Worm (Caenorhabditis elegans): ENCODE results near the gene tiar-1.

Gene tiar-1

ce11 chrII:5712126-5712525 lies 2.5 kb downstream of the tiar-1 start:
- TF ChIP-seq flt-1 (GFP tag; IDR thresholded peaks at IDR 0.05): no peak
- no peak for TF ChIP-seq ztf-29 (GFP tag; IDR thresholded peaks at IDR 0.05)
- TF ChIP-seq tab-1 (GFP tag; IDR thresholded peaks at IDR 0.05): no peak
- no peak for TF ChIP-seq cog-1 (tag; optimal IDR thresholded peaks at IDR 0.05)
- TF ChIP-seq ztf-23 (GFP tag; IDR thresholded peaks at IDR 0.05): no peak
- TF ChIP-seq T22C8.4 (GFP tag; IDR thresholded peaks at IDR 0.05): no peak
- no peak for TF ChIP-seq med-1 (GFP tag; optimal IDR thresholded peaks at IDR 0.05; ENCODE audit: insufficient read depth)
- TF ChIP-seq ref-1 (GFP tag; conservative IDR thresholded peaks at IDR 0.05): no peak

ce11 chrII:5710835-5711234 lies 3.8 kb downstream of the tiar-1 start:
- TF ChIP-seq tab-1 (GFP tag; IDR thresholded peaks at IDR 0.05): no peak

DNA sequence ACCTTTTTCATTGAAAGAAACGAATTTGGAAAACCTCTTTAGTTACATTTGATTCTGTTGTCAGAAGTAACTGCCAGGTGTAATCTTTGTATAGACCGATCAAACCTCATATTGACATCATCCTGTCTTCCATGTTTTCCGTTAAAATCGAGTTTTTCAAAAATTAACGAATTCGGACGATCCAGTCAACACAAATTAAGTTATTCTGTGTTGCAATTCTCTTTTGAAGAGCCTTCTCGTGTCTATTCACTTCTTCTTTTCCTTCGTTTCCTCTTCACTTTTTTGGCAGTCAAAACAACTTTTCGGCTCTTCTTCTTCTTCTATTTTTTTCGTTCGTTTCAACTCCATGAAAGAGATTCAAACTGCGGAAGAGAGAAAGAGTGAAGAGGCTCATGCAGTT lies 6.5 kb downstream of the tiar-1 start:
- TF ChIP-seq ztf-23 (GFP tag; IDR thresholded peaks at IDR 0.05): no peak
- TF ChIP-seq klf-2 (GFP tag; conservative IDR thresholded peaks at IDR 0.05): no peak
- TF ChIP-seq med-1 (GFP tag; optimal IDR thresholded peaks at IDR 0.05; ENCODE audit: insufficient read depth): no peak
- no peak for TF ChIP-seq ref-1 (GFP tag; conservative IDR thresholded peaks at IDR 0.05)
- no peak for TF ChIP-seq tab-1 (GFP tag; IDR thresholded peaks at IDR 0.05)
- TF ChIP-seq ztf-29 (GFP tag; IDR thresholded peaks at IDR 0.05): no peak
- no peak for TF ChIP-seq flt-1 (GFP tag; IDR thresholded peaks at IDR 0.05)
- TF ChIP-seq T22C8.4 (GFP tag; IDR thresholded peaks at IDR 0.05): no peak
- TF ChIP-seq cog-1 (tag; optimal IDR thresholded peaks at IDR 0.05): no peak

- TF ChIP-seq ztf-23 (GFP tag; IDR thresholded peaks at IDR 0.05): no peak
- TF ChIP-seq T22C8.4 (GFP tag; IDR thresholded peaks at IDR 0.05): no peak
- TF ChIP-seq med-1 (GFP tag; optimal IDR thresholded peaks at IDR 0.05; ENCODE audit: insufficient read depth): no peak
- no peak for TF ChIP-seq ref-1 (GFP tag; conservative IDR thresholded peaks at IDR 0.05)
- no peak for TF ChIP-seq flt-1 (GFP tag; IDR thresholded peaks at IDR 0.05)
- no peak for TF ChIP-seq ztf-29 (GFP tag; IDR thresholded peaks at IDR 0.05)
- TF ChIP-seq tab-1 (GFP tag; IDR thresholded peaks at IDR 0.05): no peak
- TF ChIP-seq cog-1 (tag; optimal IDR thresholded peaks at IDR 0.05): no peak
- no peak for TF ChIP-seq klf-2 (GFP tag; conservative IDR thresholded peaks at IDR 0.05)
Measured at ce11 chrII:5707532-5707931, 7.1 kb downstream of the tiar-1 start, which contains the start of gene osta-2. osta-2 (plus strand) TSS chrII:5707691.

- TF ChIP-seq cog-1 (tag; optimal IDR thresholded peaks at IDR 0.05): no peak
- no peak for TF ChIP-seq klf-2 (GFP tag; conservative IDR thresholded peaks at IDR 0.05)
- TF ChIP-seq med-1 (GFP tag; optimal IDR thresholded peaks at IDR 0.05; ENCODE audit: insufficient read depth): no peak
- no peak for TF ChIP-seq tab-1 (GFP tag; IDR thresholded peaks at IDR 0.05)
- no peak for TF ChIP-seq flt-1 (GFP tag; IDR thresholded peaks at IDR 0.05)
- no peak for TF ChIP-seq T22C8.4 (GFP tag; IDR thresholded peaks at IDR 0.05)
- TF ChIP-seq ztf-23 (GFP tag; IDR thresholded peaks at IDR 0.05): no peak
- no peak for TF ChIP-seq ztf-29 (GFP tag; IDR thresholded peaks at IDR 0.05)
- TF ChIP-seq ref-1 (GFP tag; conservative IDR thresholded peaks at IDR 0.05): no peak
Measured at ce11 chrII:5704479-5704878, 10.1 kb downstream of the tiar-1 start.

ce11 chrII:5702611-5703192 lies 11.9 kb downstream of the tiar-1 start:
- TF ChIP-seq flt-1 (GFP tag; IDR thresholded peaks at IDR 0.05) (no peak), klf-2 (GFP tag; conservative IDR thresholded peaks at IDR 0.05) (no peak), ref-1 (GFP tag; conservative IDR thresholded peaks at IDR 0.05) (no peak), cog-1 (tag; optimal IDR thresholded peaks at IDR 0.05) (no peak), ztf-23 (GFP tag; IDR thresholded peaks at IDR 0.05) (0 out of 2 replicates have a peak, but pooled peaks have one; percentile 11), ztf-29 (GFP tag; IDR thresholded peaks at IDR 0.05) (no peak), T22C8.4 (GFP tag; IDR thresholded peaks at IDR 0.05) (no peak)

ce11 chrII:5701485-5701884 lies 13.1 kb downstream of the tiar-1 start:
- TF ChIP-seq klf-2 (GFP tag; conservative IDR thresholded peaks at IDR 0.05): no peak

- TF ChIP-seq klf-2 (GFP tag; conservative IDR thresholded peaks at IDR 0.05): no peak
- no peak for TF ChIP-seq flt-1 (GFP tag; IDR thresholded peaks at IDR 0.05)
- no peak for TF ChIP-seq med-1 (GFP tag; optimal IDR thresholded peaks at IDR 0.05; ENCODE audit: insufficient read depth)
- no peak for TF ChIP-seq ztf-29 (GFP tag; IDR thresholded peaks at IDR 0.05)
Measured at ce11 chrII:5698869-5699268, 15.8 kb downstream of the tiar-1 start, which contains the start of the genes C25H3.10 and C25H3.1. C25H3.10 (minus strand) TSS chrII:5698969. C25H3.1 (plus strand) TSS chrII:5699071.

- TF ChIP-seq flt-1 (GFP tag; IDR thresholded peaks at IDR 0.05) (no peak), T22C8.4 (GFP tag; IDR thresholded peaks at IDR 0.05) (no peak), ztf-23 (GFP tag; IDR thresholded peaks at IDR 0.05) (no peak), cog-1 (tag; optimal IDR thresholded peaks at IDR 0.05) (no peak), ref-1 (GFP tag; conservative IDR thresholded peaks at IDR 0.05) (no peak), ztf-29 (GFP tag; IDR thresholded peaks at IDR 0.05) (no peak), klf-2 (GFP tag; conservative IDR thresholded peaks at IDR 0.05) (no peak), med-1 (GFP tag; optimal IDR thresholded peaks at IDR 0.05; ENCODE audit: insufficient read depth) (no peak), tab-1 (GFP tag; IDR thresholded peaks at IDR 0.05) (no peak)
Measured at ce11 chrII:5698254-5698653, 16.4 kb downstream of the tiar-1 start.

DNA sequence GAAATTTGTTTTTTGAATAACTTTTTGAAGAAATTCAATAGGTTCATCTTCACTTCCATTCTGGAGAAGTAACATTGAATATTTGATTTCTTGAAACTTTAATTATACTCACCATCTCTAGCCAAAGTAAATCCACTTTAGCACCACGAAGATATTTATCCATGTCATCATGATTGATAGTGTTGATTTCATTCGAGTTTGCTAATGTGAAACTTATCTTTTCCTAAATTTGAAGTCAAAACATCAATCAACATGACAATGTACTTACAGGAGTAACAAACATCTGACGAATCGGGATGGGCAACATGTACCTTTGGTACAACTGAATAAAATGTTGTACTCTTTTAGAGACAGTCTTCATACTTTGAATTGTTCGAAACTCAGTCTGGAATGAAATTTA lies 17.3 kb downstream of the tiar-1 start:
- TF ChIP-seq T22C8.4 (GFP tag; IDR thresholded peaks at IDR 0.05) (no peak), med-1 (GFP tag; optimal IDR thresholded peaks at IDR 0.05; ENCODE audit: insufficient read depth) (no peak), ztf-29 (GFP tag; IDR thresholded peaks at IDR 0.05) (no peak), ztf-23 (GFP tag; IDR thresholded peaks at IDR 0.05) (no peak), cog-1 (tag; optimal IDR thresholded peaks at IDR 0.05) (no peak), flt-1 (GFP tag; IDR thresholded peaks at IDR 0.05) (no peak), ref-1 (GFP tag; conservative IDR thresholded peaks at IDR 0.05) (no peak), klf-2 (GFP tag; conservative IDR thresholded peaks at IDR 0.05) (no peak), tab-1 (GFP tag; IDR thresholded peaks at IDR 0.05) (no peak)
